Worm (Caenorhabditis elegans): ENCODE measurements around the gene EGAP4.1.

Gene EGAP4.1

ce11 chrX:8745524-8745923, 18.3 kb upstream of the EGAP4.1 start:
- TF ChIP-seq lin-11 (tag; optimal IDR thresholded peaks at IDR 0.05): no peak
- TF ChIP-seq zip-5 (tag; optimal IDR thresholded peaks at IDR 0.05): no peak
- no peak for TF ChIP-seq odd-2 (tag; optimal IDR thresholded peaks at IDR 0.05)
- TF ChIP-seq K02D7.2 (tag; optimal IDR thresholded peaks at IDR 0.05): no peak
- TF ChIP-seq hlh-15 (tag; optimal IDR thresholded peaks at IDR 0.05): no peak
- no peak for TF ChIP-seq sox-2 (GFP tag; IDR thresholded peaks at IDR 0.05)
- no peak for TF ChIP-seq ceh-34 (tag; optimal IDR thresholded peaks at IDR 0.05)
- no peak for TF ChIP-seq ceh-19 (GFP tag; optimal IDR thresholded peaks at IDR 0.05)
- no peak for TF ChIP-seq elt-4 (tag; optimal IDR thresholded peaks at IDR 0.05)
- TF ChIP-seq pha-2 (tag; optimal IDR thresholded peaks at IDR 0.05): no peak
- no peak for TF ChIP-seq ceh-22 (tag; optimal IDR thresholded peaks at IDR 0.05)
- TF ChIP-seq ceh-18 (tag; optimal IDR thresholded peaks at IDR 0.05): no peak
- TF ChIP-seq eyg-1 (tag; optimal IDR thresholded peaks at IDR 0.05): no peak
- TF ChIP-seq mec-3 (tag; optimal IDR thresholded peaks at IDR 0.05; ENCODE audit: borderline replicate concordance): no peak
- TF ChIP-seq K09A11.1 (tag; optimal IDR thresholded peaks at IDR 0.05; ENCODE audit: insufficient read depth): no peak
- no peak for TF ChIP-seq dmd-4 (tag; optimal IDR thresholded peaks at IDR 0.05; ENCODE audit: borderline replicate concordance)
- no peak for TF ChIP-seq gmeb-2 (tag; optimal IDR thresholded peaks at IDR 0.05)
- TF ChIP-seq nfya-1 (tag; optimal IDR thresholded peaks at IDR 0.05): no peak

ce11 chrX:8744192-8744985, 17.2 kb upstream of the EGAP4.1 start:
- TF ChIP-seq ceh-22 (tag; optimal IDR thresholded peaks at IDR 0.05): no peak
- TF ChIP-seq hlh-13 (GFP tag; optimal IDR thresholded peaks at IDR 0.05): no peak
- no peak for TF ChIP-seq nhr-11 (tag; optimal IDR thresholded peaks at IDR 0.05)
- TF ChIP-seq ztf-16 (tag; optimal IDR thresholded peaks at IDR 0.05): no peak
- TF ChIP-seq eyg-1 (tag; optimal IDR thresholded peaks at IDR 0.05): no peak
- TF ChIP-seq ceh-14 (tag; optimal IDR thresholded peaks at IDR 0.05): no peak
- TF ChIP-seq dve-1 (tag; optimal IDR thresholded peaks at IDR 0.05): no peak
- no peak for TF ChIP-seq fkh-6 (tag; optimal IDR thresholded peaks at IDR 0.05)
- TF ChIP-seq C38D4.7 (GFP tag; optimal IDR thresholded peaks at IDR 0.05): no peak
- no peak for TF ChIP-seq ceh-18 (tag; optimal IDR thresholded peaks at IDR 0.05)
- TF ChIP-seq madf-2 (tag; optimal IDR thresholded peaks at IDR 0.05): no peak
- TF ChIP-seq sdc-2 (tag; optimal IDR thresholded peaks at IDR 0.05): no peak
- TF ChIP-seq ama-1 (optimal IDR thresholded peaks at IDR 0.05): no peak

- no peak for TF ChIP-seq ceh-31 (tag; optimal IDR thresholded peaks at IDR 0.05)
Measured at ce11 chrX:8742896-8743295, 15.7 kb upstream of the EGAP4.1 start, which contains the start of gene M02D8.7. TSS of gene M02D8.7 (minus strand) at chrX:8742996.

- no peak for TF ChIP-seq ahr-1 (tag; optimal IDR thresholded peaks at IDR 0.05)
- TF ChIP-seq ceh-22 (tag; optimal IDR thresholded peaks at IDR 0.05): no peak
- TF ChIP-seq hlh-30 (tag; optimal IDR thresholded peaks at IDR 0.05; ENCODE audit: insufficient read depth): no peak
- peak; percentile 2 for TF ChIP-seq sdc-2 (tag; optimal IDR thresholded peaks at IDR 0.05)
Measured at ce11 chrX:8741629-8742170, 14.5 kb upstream of the EGAP4.1 start.

ce11 chrX:8739373-8739772, 12.2 kb upstream of the EGAP4.1 start, which contains the start of gene M02D8.2:
TSS of gene M02D8.2 (plus strand) at chrX:8739673.
- TF ChIP-seq ceh-30 (tag; optimal IDR thresholded peaks at IDR 0.05) (no peak), T23F11.4 (GFP tag; optimal IDR thresholded peaks at IDR 0.05) (no peak), rnt-1 (tag; optimal IDR thresholded peaks at IDR 0.05) (no peak), F13H6.1 (tag; optimal IDR thresholded peaks at IDR 0.05) (no peak), odd-2 (tag; optimal IDR thresholded peaks at IDR 0.05) (no peak), fax-1 (tag; optimal IDR thresholded peaks at IDR 0.05) (no peak), sdc-2 (tag; optimal IDR thresholded peaks at IDR 0.05) (no peak), nhr-232 (tag; optimal IDR thresholded peaks at IDR 0.05) (no peak), ref-2 (tag; optimal IDR thresholded peaks at IDR 0.05) (no peak), tbx-7 (tag; optimal IDR thresholded peaks at IDR 0.05) (no peak), ahr-1 (tag; optimal IDR thresholded peaks at IDR 0.05) (no peak), mec-3 (tag; optimal IDR thresholded peaks at IDR 0.05; ENCODE audit: borderline replicate concordance) (no peak), ceh-18 (tag; optimal IDR thresholded peaks at IDR 0.05) (no peak), che-1 (tag; optimal IDR thresholded peaks at IDR 0.05) (no peak), pha-4 (tag; optimal IDR thresholded peaks at IDR 0.05) (no peak), C38D4.7 (GFP tag; optimal IDR thresholded peaks at IDR 0.05) (no peak), lin-11 (tag; optimal IDR thresholded peaks at IDR 0.05) (no peak), K02D7.2 (tag; optimal IDR thresholded peaks at IDR 0.05) (no peak)

Measured in whole organism, late embryonic.